Worm (Caenorhabditis elegans) whole organism, midembryonic: ENCODE results near the gene B0286.1.

Experiments used
- T22C8.4 ChIP-seq: fragments of 200-800 bp; sonication (Bioruptor generic); IDR thresholded peaks from 2 replicates; pipeline ENCODE4 v1.3.6; 2022; ENCODE audit warnings: missing genetic modification characterization, missing compliant biosample characterization
- flt-1 ChIP-seq: fragments of 200-800 bp; sonication (Bioruptor generic); IDR thresholded peaks from 2 replicates; pipeline ENCODE4 v1.3.6; 2022; ENCODE audit warnings: missing genetic modification characterization, missing compliant biosample characterization
- klf-2 ChIP-seq: fragments of 200-800 bp; sonication (Bioruptor generic); conservative IDR thresholded peaks from 2 replicates; pipeline ENCODE4 v1.3.6; 2022; ENCODE audit warnings: missing genetic modification reagents, missing genetic modification characterization, missing compliant biosample characterization
- med-1 ChIP-seq: sonication (generic microtip); optimal IDR thresholded peaks from 2 replicates; lab custom pipeline; 2017; ENCODE audit warnings: missing genetic modification characterization, mild to moderate bottlenecking, missing compliant biosample characterization, antibody characterized with exemption, missing genetic modification reagents; ENCODE audit not compliant: insufficient read depth
- ref-1 ChIP-seq: fragments of 200-800 bp; sonication (Bioruptor generic); conservative IDR thresholded peaks from 2 replicates; pipeline ENCODE4 v1.3.6; 2022; ENCODE audit warnings: missing genetic modification reagents, missing genetic modification characterization, missing compliant biosample characterization
- tab-1 ChIP-seq: fragments of 200-800 bp; sonication (Bioruptor generic); IDR thresholded peaks from 2 replicates; pipeline ENCODE4 v1.3.6; 2022; ENCODE audit warnings: missing genetic modification characterization, missing compliant biosample characterization
- ztf-23 ChIP-seq: fragments of 200-800 bp; sonication (Bioruptor generic); IDR thresholded peaks from 2 replicates; pipeline ENCODE4 v1.3.6; 2022; ENCODE audit warnings: missing genetic modification reagents, missing genetic modification characterization, missing compliant biosample characterization
- ztf-29 ChIP-seq: fragments of 200-800 bp; sonication (Bioruptor generic); IDR thresholded peaks from 2 replicates; pipeline ENCODE4 v1.3.6; 2022; ENCODE audit warnings: missing genetic modification reagents, missing genetic modification characterization, missing compliant biosample characterization

DNA sequence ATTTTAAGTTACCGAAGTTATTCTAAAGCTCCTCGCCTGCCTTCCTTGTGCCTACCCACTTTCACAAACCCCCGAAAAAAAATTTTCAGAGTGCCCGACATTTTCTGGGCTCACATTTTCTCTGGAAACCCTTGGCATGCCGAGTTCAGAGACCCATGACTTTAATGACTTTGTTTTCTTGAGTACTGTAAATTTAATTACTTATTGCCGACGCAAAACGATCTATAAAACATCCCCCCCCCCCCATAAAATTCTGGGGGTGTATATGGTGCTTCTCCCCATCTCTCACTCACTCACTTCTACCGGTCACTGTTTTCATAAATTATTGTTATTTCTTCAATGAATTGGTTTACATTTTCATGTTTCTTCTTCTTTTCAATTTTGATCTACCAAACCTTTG is 10.4 kb upstream of the B0286.1 start, which contains the start of gene try-9:
- no peak for TF ChIP-seq ref-1 (GFP tag; lab: Robert Waterston, UW)
- no peak for TF ChIP-seq tab-1 (GFP tag; lab: Robert Waterston, UW)
- TF ChIP-seq ztf-29, result no peak
- no peak for TF ChIP-seq T22C8.4 (GFP tag; lab: Robert Waterston, UW)
- TF ChIP-seq klf-2 (GFP tag; lab: Robert Waterston, UW), result no peak
- TF ChIP-seq ztf-23 (GFP tag; lab: Robert Waterston, UW), result no peak
- no peak for TF ChIP-seq med-1 (GFP tag; lab: Kevin White, UChicago)
- TF ChIP-seq flt-1 (GFP tag; lab: Robert Waterston, UW), result no peak
